Worm (Caenorhabditis elegans) whole organism, L4/young adult: Measurements from ENCODE around the gene prp-19.

Experiments
- W03F9.2 ChIP-seq: fragments of 150-350 bp; optimal IDR thresholded peaks from 2 replicates; lab custom pipeline; 2014; ENCODE audit warnings: missing biosample characterization, missing genetic modification characterization
- dao-5 ChIP-seq: sonication (generic microtip); optimal IDR thresholded peaks from 2 replicates; lab custom pipeline; 2016; ENCODE audit warnings: missing genotype, missing genetic modification characterization, moderate library complexity, missing compliant biosample characterization

- no peak for TF ChIP-seq W03F9.2 (tag; lab: Kevin White, UChicago)
- TF ChIP-seq dao-5 (tag; lab: Kevin White, UChicago): no peak
Observed at ce11 chrIII:5126988-5127387, 44.9 kb downstream of the prp-19 start.
